Fruit fly (Drosophila melanogaster): ENCODE measurements around the gene Nt5a.
A peak's percentile ranks its signal among the peaks of the same experiment; 100 is the strongest.

The Nt5a gene

DNA sequence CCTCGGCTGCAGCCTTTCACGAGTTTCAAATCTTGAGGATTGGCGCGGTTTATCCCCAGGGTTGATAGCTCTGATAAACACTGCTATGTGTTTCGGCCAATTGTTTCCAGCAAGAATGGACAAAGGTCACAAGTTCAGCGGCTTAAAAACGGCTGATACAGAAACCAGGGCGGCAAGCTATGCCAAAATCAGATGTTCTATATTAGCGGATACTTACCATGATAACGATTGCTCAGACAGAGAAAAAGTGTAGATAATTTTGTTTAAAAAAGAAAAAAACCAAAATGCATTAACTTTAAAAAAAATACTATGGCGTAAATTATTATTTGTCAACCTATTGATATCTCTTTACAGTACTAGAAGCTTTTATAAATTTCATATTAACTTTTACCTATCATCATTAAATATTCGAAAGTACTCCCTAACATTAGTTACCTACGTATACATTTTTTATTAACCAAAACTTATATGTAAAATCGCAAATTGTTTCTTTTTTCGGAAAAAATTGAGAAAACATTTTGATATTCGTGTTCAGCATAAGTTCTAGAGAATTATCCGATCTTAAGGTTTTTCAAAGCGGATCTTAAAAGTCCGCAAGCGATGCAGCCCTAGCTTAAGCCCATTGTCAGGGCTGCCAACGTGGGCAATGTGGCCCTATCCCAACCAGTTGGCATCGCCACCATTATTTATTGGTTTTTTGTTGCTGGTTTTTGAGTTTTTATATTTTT is 6.0 kb upstream of the Nt5a start, which contains the start of the genes sturkopf and Herc4 (continued):
- peak; percentile 62 for TF ChIP-seq ind (GFP tag; optimal IDR thresholded peaks at IDR 0.05)
- no peak for TF ChIP-seq Hr39 (optimal IDR thresholded peaks at IDR 0.05)
- peak; percentile 91 for TF ChIP-seq Camta (GFP tag; optimal IDR thresholded peaks at IDR 0.05)
- peak; percentile 90 for TF ChIP-seq CG11456 (GFP tag; IDR thresholded peaks at IDR 0.05)
- peak; percentile 3 for TF ChIP-seq wek (GFP tag; optimal IDR thresholded peaks at IDR 0.05)
- TF ChIP-seq slp2 (GFP tag; optimal IDR thresholded peaks at IDR 0.05): peak; percentile 77
- TF ChIP-seq nmo (GFP tag; optimal IDR thresholded peaks at IDR 0.05): peak; percentile 78
- peak; percentile 57 for TF ChIP-seq Ptx1 (GFP tag; IDR thresholded peaks at IDR 0.05)
- peak; percentile 77 for TF ChIP-seq NFAT (GFP tag; IDR thresholded peaks at IDR 0.05)
- TF ChIP-seq gro (GFP tag; optimal IDR thresholded peaks at IDR 0.05): peak; percentile 72
- TF ChIP-seq CG4404 (GFP tag; IDR thresholded peaks at IDR 0.05): no peak
- peak; percentile 53 for TF ChIP-seq CG10654 (GFP tag; optimal IDR thresholded peaks at IDR 0.05)
- 0 out of 2 replicates have a peak, but pooled peaks have one; percentile 5 for TF ChIP-seq sens-2 (GFP tag; IDR thresholded peaks at IDR 0.05)
- peak; percentile 48 for TF ChIP-seq HLH3B (GFP tag; IDR thresholded peaks at IDR 0.05)
- TF ChIP-seq CG17568 (GFP tag; optimal IDR thresholded peaks at IDR 0.05): no peak
- TF ChIP-seq CG2129 (GFP tag; IDR thresholded peaks at IDR 0.05; ENCODE audit: partially characterized antibody): no peak
- TF ChIP-seq Dp (GFP tag; optimal IDR thresholded peaks at IDR 0.05): peak; percentile 37
- peak; percentile 52; the same call in 2 of the 3 replicates for TF ChIP-seq zfh1 (GFP tag; IDR thresholded peaks at IDR 0.05)
- peak; percentile 36 for TF ChIP-seq BEAF-32 (GFP tag; optimal IDR thresholded peaks at IDR 0.05)
- peak; percentile 46 for TF ChIP-seq H2.0 (GFP tag; IDR thresholded peaks at IDR 0.05)
- peak in 1 of 2 experiments; percentile 100 for TF ChIP-seq Hr78 (GFP tag; optimal IDR thresholded peaks at IDR 0.05)
- no peak for TF ChIP-seq corto (GFP tag; optimal IDR thresholded peaks at IDR 0.05)
- TF ChIP-seq Mes4 (GFP tag; optimal IDR thresholded peaks at IDR 0.05): peak; percentile 48
- peak; percentile 98 for TF ChIP-seq Ets65A (GFP tag)
- peak; percentile 39 for TF ChIP-seq exex (tag; optimal IDR thresholded peaks at IDR 0.05)
- TF ChIP-seq CG4328 (GFP tag; optimal IDR thresholded peaks at IDR 0.05): peak; percentile 58
- peak; percentile 88 for TF ChIP-seq gem (tag; optimal IDR thresholded peaks at IDR 0.05)
- TF ChIP-seq CG10959 (GFP tag; IDR thresholded peaks at IDR 0.05): no peak
- TF ChIP-seq CG18599 (GFP tag; optimal IDR thresholded peaks at IDR 0.05): peak; percentile 69
- peak; percentile 65; the same call in 1 of the 2 replicates for TF ChIP-seq lmd (GFP tag; IDR thresholded peaks at IDR 0.05)
- peak; percentile 9 for TF ChIP-seq Hand (GFP tag; optimal IDR thresholded peaks at IDR 0.05)
- peak; percentile 74 for TF ChIP-seq CHES-1-like (GFP tag; optimal IDR thresholded peaks at IDR 0.05)
- TF ChIP-seq NC2α (GFP tag; optimal IDR thresholded peaks at IDR 0.05): peak; percentile 22
- no peak for TF ChIP-seq sr (GFP tag; IDR thresholded peaks at IDR 0.05)
- TF ChIP-seq esg (GFP tag; conservative IDR thresholded peaks at IDR 0.05): peak; percentile 60; the same call in 1 of the 2 replicates
- TF ChIP-seq ap (GFP tag; IDR thresholded peaks at IDR 0.05): 0 out of 2 replicates have a peak, but pooled peaks have one; percentile 21
- TF ChIP-seq CG1529 (GFP tag; optimal IDR thresholded peaks at IDR 0.05): peak; percentile 25
- TF ChIP-seq CG6791 (GFP tag; IDR thresholded peaks at IDR 0.05; ENCODE audit: partially characterized antibody): no peak
- peak; percentile 86 for TF ChIP-seq Abd-B (GFP tag; optimal IDR thresholded peaks at IDR 0.05)
- TF ChIP-seq Myb (GFP tag; optimal IDR thresholded peaks at IDR 0.05): peak; percentile 83
- TF ChIP-seq CG13287 (GFP tag; IDR thresholded peaks at IDR 0.05; ENCODE audit: partially characterized antibody): peak; percentile 24; the same call in 1 of the 2 replicates
- peak; percentile 19 for TF ChIP-seq CG10462 (GFP tag; optimal IDR thresholded peaks at IDR 0.05)
- peak; percentile 96 for TF ChIP-seq mam (GFP tag; optimal IDR thresholded peaks at IDR 0.05)
- peak; percentile 78 for TF ChIP-seq crc (GFP tag; optimal IDR thresholded peaks at IDR 0.05)
- TF ChIP-seq cato (GFP tag; optimal IDR thresholded peaks at IDR 0.05; ENCODE audit: borderline replicate concordance): peak; percentile 61
- 0 out of 2 replicates have a peak, but pooled peaks have one; percentile 24 for TF ChIP-seq CG14667 (GFP tag; IDR thresholded peaks at IDR 0.05)
- TF ChIP-seq wdn (GFP tag; IDR thresholded peaks at IDR 0.05): peak; percentile 49
- peak; percentile 7 for TF ChIP-seq CG6254 (GFP tag; optimal IDR thresholded peaks at IDR 0.05)
- TF ChIP-seq CG1647 (GFP tag; optimal IDR thresholded peaks at IDR 0.05): peak; percentile 29
